Worm (Caenorhabditis elegans): ENCODE results near the gene W08E12.6.
"Not testable (repeated sequence)": the region's sequence is repeated elsewhere in the genome, so short reads cannot be mapped to it uniquely, and the experiment has no call there.

The W08E12.6 gene

ce11 chrIV:3313311-3313710 is 14.9 kb downstream of the W08E12.6 start:
- TF ChIP-seq ztf-23 (GFP tag; IDR thresholded peaks at IDR 0.05) = 0 out of 2 replicates have a peak, but pooled peaks have one; percentile 34

- TF ChIP-seq tab-1 (GFP tag; IDR thresholded peaks at IDR 0.05); ref-1 (GFP tag; conservative IDR thresholded peaks at IDR 0.05); cog-1 (tag; optimal IDR thresholded peaks at IDR 0.05): not testable (repeated sequence)
These were observed 33.4 kb downstream of the W08E12.6 start, which contains the start of gene F42A6.5 for ce11 chrIV:3331758-3332157. Gene F42A6.5 (minus strand): TSS chrIV:3331858.

- no peak for TF ChIP-seq ref-1 (GFP tag; conservative IDR thresholded peaks at IDR 0.05)
- 0 out of 2 replicates have a peak, but pooled peaks have one; percentile 26 for TF ChIP-seq ztf-23 (GFP tag; IDR thresholded peaks at IDR 0.05)
These were observed 38.2 kb downstream of the W08E12.6 start, which contains the start of gene F42A6.6 for ce11 chrIV:3336585-3336984. Gene F42A6.6 (minus strand): TSS chrIV:3336873.

ce11 chrIV:3337275-3337674 is 38.9 kb downstream of the W08E12.6 start:
- no peak for TF ChIP-seq med-1 (GFP tag; optimal IDR thresholded peaks at IDR 0.05; ENCODE audit: insufficient read depth)
- peak; percentile 74 for TF ChIP-seq flt-1 (GFP tag; IDR thresholded peaks at IDR 0.05)
- 0 out of 2 replicates have a peak, but pooled peaks have one; percentile 25 for TF ChIP-seq T22C8.4 (GFP tag; IDR thresholded peaks at IDR 0.05)
- no peak for TF ChIP-seq ztf-29 (GFP tag; IDR thresholded peaks at IDR 0.05)
- peak; percentile 72 for TF ChIP-seq ztf-23 (GFP tag; IDR thresholded peaks at IDR 0.05)
- TF ChIP-seq tab-1 (GFP tag; IDR thresholded peaks at IDR 0.05) = no peak; the same call in none of the 2 replicates
- TF ChIP-seq klf-2 (GFP tag; conservative IDR thresholded peaks at IDR 0.05) = no peak
- TF ChIP-seq cog-1 (tag; optimal IDR thresholded peaks at IDR 0.05) = no peak
- peak; percentile 57 for TF ChIP-seq ref-1 (GFP tag; conservative IDR thresholded peaks at IDR 0.05)

ce11 chrIV:3338176-3338575 is 39.8 kb downstream of the W08E12.6 start:
- TF ChIP-seq T22C8.4 (GFP tag; IDR thresholded peaks at IDR 0.05) (peak; percentile 40; the same call in 1 of the 2 replicates), ref-1 (GFP tag; conservative IDR thresholded peaks at IDR 0.05) (no peak)

- TF ChIP-seq ref-1 (GFP tag; conservative IDR thresholded peaks at IDR 0.05) (no peak), ztf-23 (GFP tag; IDR thresholded peaks at IDR 0.05) (0 out of 2 replicates have a peak, but pooled peaks have one; percentile 12), cog-1 (tag; optimal IDR thresholded peaks at IDR 0.05) (peak; percentile 51), flt-1 (GFP tag; IDR thresholded peaks at IDR 0.05) (no peak), med-1 (GFP tag; optimal IDR thresholded peaks at IDR 0.05; ENCODE audit: insufficient read depth) (no peak), tab-1 (GFP tag; IDR thresholded peaks at IDR 0.05) (no peak), ztf-29 (GFP tag; IDR thresholded peaks at IDR 0.05) (no peak), klf-2 (GFP tag; conservative IDR thresholded peaks at IDR 0.05) (no peak)
These were observed 40.3 kb downstream of the W08E12.6 start, which contains the start of gene hrpa-1 for ce11 chrIV:3338676-3339075. Gene hrpa-1 (minus strand): TSS chrIV:3338867.

ce11 chrIV:3341170-3341569 is 42.8 kb downstream of the W08E12.6 start, which contains the start of gene F42A6.2:
Gene F42A6.2 (plus strand): TSS chrIV:3341470.
- TF ChIP-seq tab-1 (GFP tag; IDR thresholded peaks at IDR 0.05) (no peak), cog-1 (tag; optimal IDR thresholded peaks at IDR 0.05) (no peak), ztf-23 (GFP tag; IDR thresholded peaks at IDR 0.05) (no peak), ztf-29 (GFP tag; IDR thresholded peaks at IDR 0.05) (no peak), klf-2 (GFP tag; conservative IDR thresholded peaks at IDR 0.05) (no peak), T22C8.4 (GFP tag; IDR thresholded peaks at IDR 0.05) (no peak), med-1 (GFP tag; optimal IDR thresholded peaks at IDR 0.05; ENCODE audit: insufficient read depth) (no peak), ref-1 (GFP tag; conservative IDR thresholded peaks at IDR 0.05) (no peak), flt-1 (GFP tag; IDR thresholded peaks at IDR 0.05) (no peak)

ce11 chrIV:3345484-3345883 is 47.1 kb downstream of the W08E12.6 start:
- TF ChIP-seq ztf-23 (GFP tag; IDR thresholded peaks at IDR 0.05) (no peak), ref-1 (GFP tag; conservative IDR thresholded peaks at IDR 0.05) (no peak), klf-2 (GFP tag; conservative IDR thresholded peaks at IDR 0.05) (no peak), med-1 (GFP tag; optimal IDR thresholded peaks at IDR 0.05; ENCODE audit: insufficient read depth) (no peak), ztf-29 (GFP tag; IDR thresholded peaks at IDR 0.05) (no peak)

ce11 chrIV:3348334-3348733 is 49.9 kb downstream of the W08E12.6 start:
- TF ChIP-seq ref-1 (GFP tag; conservative IDR thresholded peaks at IDR 0.05) (no peak), T22C8.4 (GFP tag; IDR thresholded peaks at IDR 0.05) (no peak), tab-1 (GFP tag; IDR thresholded peaks at IDR 0.05) (no peak), ztf-29 (GFP tag; IDR thresholded peaks at IDR 0.05) (no peak)
